Fruit fly (Drosophila melanogaster): ENCODE measurements around the gene Snoo.

The Snoo gene

dm6 chr2L:7940459-7941343, 43.3 kb downstream of the Snoo start (continued):
- TF ChIP-seq Trl (optimal IDR thresholded peaks at IDR 0.05) (peak in 1 of 2 experiments; percentile 13), Trl (GFP tag; optimal IDR thresholded peaks at IDR 0.05) (no peak), CG7839 (tag; optimal IDR thresholded peaks at IDR 0.05) (peak; percentile 17), CG8765 (GFP tag; IDR thresholded peaks at IDR 0.05) (no peak), stc (GFP tag; IDR thresholded peaks at IDR 0.05) (0 out of 2 replicates have a peak, but pooled peaks have one; percentile 17), CG18619 (GFP tag; optimal IDR thresholded peaks at IDR 0.05) (peak; percentile 10), rib (GFP tag; IDR thresholded peaks at IDR 0.05) (no peak), CG31441 (GFP tag; IDR thresholded peaks at IDR 0.05) (0 out of 2 replicates have a peak, but pooled peaks have one; percentile 31), CG17385 (GFP tag; optimal IDR thresholded peaks at IDR 0.05) (peak; percentile 86), CG14710 (tag; optimal IDR thresholded peaks at IDR 0.05) (no peak), CG6689 (GFP tag; IDR thresholded peaks at IDR 0.05) (no peak), E2f2 (GFP tag; IDR thresholded peaks at IDR 0.05) (0 out of 2 replicates have a peak, but pooled peaks have one; percentile 10), CG7556 (GFP tag; optimal IDR thresholded peaks at IDR 0.05) (no peak), schlank (tag; optimal IDR thresholded peaks at IDR 0.05) (peak; percentile 32), NFAT (GFP tag; IDR thresholded peaks at IDR 0.05) (no peak), Elba2 (GFP tag; optimal IDR thresholded peaks at IDR 0.05) (no peak), CG9609 (GFP tag; optimal IDR thresholded peaks at IDR 0.05) (no peak), CG13894 (tag; optimal IDR thresholded peaks at IDR 0.05) (peak; percentile 75), hth (optimal IDR thresholded peaks at IDR 0.05) (no peak), sisA (GFP tag; IDR thresholded peaks at IDR 0.05) (no peak), MESR4 (GFP tag; optimal IDR thresholded peaks at IDR 0.05) (no peak), cato (GFP tag; optimal IDR thresholded peaks at IDR 0.05; ENCODE audit: borderline replicate concordance) (no peak), Deaf1 (tag; optimal IDR thresholded peaks at IDR 0.05) (peak; percentile 34), CG6791 (GFP tag; IDR thresholded peaks at IDR 0.05; ENCODE audit: partially characterized antibody) (no peak), amos (GFP tag; IDR thresholded peaks at IDR 0.05; ENCODE audit: partially characterized antibody) (no peak), CG2120 (GFP tag; optimal IDR thresholded peaks at IDR 0.05) (no peak), CG14014 (GFP tag; IDR thresholded peaks at IDR 0.05) (peak; percentile 15; the same call in 1 of the 2 replicates), Gsc (GFP tag; IDR thresholded peaks at IDR 0.05) (no peak), nerfin-1 (tag; optimal IDR thresholded peaks at IDR 0.05) (peak; percentile 49), aop (GFP tag; IDR thresholded peaks at IDR 0.05) (no peak), CG6683 (GFP tag; optimal IDR thresholded peaks at IDR 0.05) (no peak), ranshi (GFP tag; IDR thresholded peaks at IDR 0.05) (no peak), CG12391 (tag; optimal IDR thresholded peaks at IDR 0.05) (no peak), sr (GFP tag; IDR thresholded peaks at IDR 0.05) (no peak), btn (GFP tag; optimal IDR thresholded peaks at IDR 0.05) (no peak), CG11093 (GFP tag; IDR thresholded peaks at IDR 0.05) (no peak), repo (GFP tag; optimal IDR thresholded peaks at IDR 0.05) (no peak), jumu (GFP tag; optimal IDR thresholded peaks at IDR 0.05) (no peak), Poxn (GFP tag; IDR thresholded peaks at IDR 0.05) (no peak), tll (GFP tag; optimal IDR thresholded peaks at IDR 0.05) (no peak), CG8359 (GFP tag; optimal IDR thresholded peaks at IDR 0.05; ENCODE audit: borderline replicate concordance) (no peak), CG2678 (tag; optimal IDR thresholded peaks at IDR 0.05) (peak; percentile 34), slou (GFP tag; optimal IDR thresholded peaks at IDR 0.05) (no peak), CG8388 (GFP tag; optimal IDR thresholded peaks at IDR 0.05) (no peak), Sry-δ (GFP tag; optimal IDR thresholded peaks at IDR 0.05) (no peak), nerfin-2 (GFP tag; IDR thresholded peaks at IDR 0.05; ENCODE audit: partially characterized antibody) (no peak), exex (tag; optimal IDR thresholded peaks at IDR 0.05) (peak; percentile 1), seq (GFP tag; IDR thresholded peaks at IDR 0.05) (peak; percentile 47; the same call in 1 of the 2 replicates), Bteb2 (GFP tag; optimal IDR thresholded peaks at IDR 0.05) (no peak)

All from whole organism, embryonic.